Worm (Caenorhabditis elegans): ENCODE measurements around the gene C45G9.6.

DNA sequence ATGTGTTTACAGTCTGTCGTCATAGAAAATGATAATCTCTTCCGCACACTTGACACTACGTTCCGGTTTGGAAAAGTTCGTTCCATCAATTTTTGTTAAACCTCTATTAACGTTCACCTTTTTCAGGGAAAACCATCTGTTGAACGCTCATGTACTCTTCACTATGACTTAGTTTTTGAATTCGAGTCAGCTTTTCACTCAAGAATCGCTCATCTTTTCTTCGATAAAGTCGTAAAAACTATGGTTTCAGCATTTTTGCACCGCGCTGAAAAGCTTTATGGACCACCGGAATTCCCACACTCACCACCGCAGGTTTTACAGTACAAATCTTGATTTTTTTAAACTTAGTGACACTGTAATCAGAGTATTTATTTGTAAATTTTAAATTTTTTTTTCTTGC, 12.6 kb upstream of the C45G9.6 start:
- TF ChIP-seq elt-3 (tag; optimal IDR thresholded peaks at IDR 0.05) = no peak
- no peak for TF ChIP-seq skn-1 (tag; optimal IDR thresholded peaks at IDR 0.05)
